Fruit fly (Drosophila melanogaster): ENCODE data around the gene CG10366.
A peak's percentile ranks its signal among the peaks of the same experiment; 100 is the strongest.

The CG10366 gene

dm6 chr2L:19543010-19543564 lies 40.9 kb upstream of the CG10366 start (continued):
- peak; percentile 5 for TF ChIP-seq CG2678 (tag; optimal IDR thresholded peaks at IDR 0.05)
- peak; percentile 34 for TF ChIP-seq Med (GFP tag)
- 0 out of 3 replicates have a peak, but pooled peaks have one; percentile 5 for TF ChIP-seq row (GFP tag; IDR thresholded peaks at IDR 0.05)
- peak; percentile 3 for TF ChIP-seq PHDP (tag; optimal IDR thresholded peaks at IDR 0.05)
- TF ChIP-seq C15 (GFP tag; IDR thresholded peaks at IDR 0.05), result no peak
- TF ChIP-seq sisA (GFP tag; IDR thresholded peaks at IDR 0.05), result no peak
- peak; percentile 60 for TF ChIP-seq CG15479 (GFP tag; optimal IDR thresholded peaks at IDR 0.05)
- TF ChIP-seq grau (tag; optimal IDR thresholded peaks at IDR 0.05), result peak; percentile 11
- TF ChIP-seq eve (GFP tag; optimal IDR thresholded peaks at IDR 0.05), result peak in 1 of 2 experiments; percentile 63

dm6 chr2L:19546869-19547710 lies 36.9 kb upstream of the CG10366 start, which contains the start of gene CG10337:
TSS of gene CG10337 (minus strand) at chr2L:19546959.
- TF ChIP-seq inv (GFP tag; IDR thresholded peaks at IDR 0.05; ENCODE audit: partially characterized antibody), result no peak
- TF ChIP-seq ase (GFP tag; IDR thresholded peaks at IDR 0.05), result no peak
- TF ChIP-seq CG33557 (GFP tag; optimal IDR thresholded peaks at IDR 0.05), result no peak
- peak; percentile 25 for TF ChIP-seq mam (GFP tag; optimal IDR thresholded peaks at IDR 0.05)
- no peak for TF ChIP-seq bbx (GFP tag; IDR thresholded peaks at IDR 0.05; ENCODE audit: partially characterized antibody)
- no peak for TF ChIP-seq dan (GFP tag; IDR thresholded peaks at IDR 0.05)
- peak; percentile 43; the same call in 1 of the 2 replicates for TF ChIP-seq CG8765 (GFP tag; IDR thresholded peaks at IDR 0.05)
- no peak for TF ChIP-seq CG8359 (GFP tag; optimal IDR thresholded peaks at IDR 0.05; ENCODE audit: borderline replicate concordance)
- no peak for TF ChIP-seq run (tag; optimal IDR thresholded peaks at IDR 0.05)
- no peak for TF ChIP-seq Hey (tag; optimal IDR thresholded peaks at IDR 0.05)
- TF ChIP-seq aop (GFP tag; IDR thresholded peaks at IDR 0.05), result no peak
- TF ChIP-seq Ptx1 (GFP tag; IDR thresholded peaks at IDR 0.05), result peak; percentile 25; the same call in 1 of the 2 replicates
- TF ChIP-seq yki (optimal IDR thresholded peaks at IDR 0.05), result no peak
- no peak for TF ChIP-seq NC2α (GFP tag; optimal IDR thresholded peaks at IDR 0.05)
- TF ChIP-seq tx (GFP tag; optimal IDR thresholded peaks at IDR 0.05), result peak; percentile 39
- TF ChIP-seq CG2712 (tag; optimal IDR thresholded peaks at IDR 0.05), result peak; percentile 28
- peak; percentile 22 for TF ChIP-seq Vsx1 (GFP tag; optimal IDR thresholded peaks at IDR 0.05)
- peak; percentile 27 for TF ChIP-seq oc (tag; optimal IDR thresholded peaks at IDR 0.05)
- TF ChIP-seq Dfd (GFP tag; optimal IDR thresholded peaks at IDR 0.05), result no peak
- TF ChIP-seq phol (tag; optimal IDR thresholded peaks at IDR 0.05), result peak; percentile 29
- TF ChIP-seq CG1792 (GFP tag; optimal IDR thresholded peaks at IDR 0.05), result no peak
- no peak for TF ChIP-seq Gug (GFP tag; IDR thresholded peaks at IDR 0.05)
- TF ChIP-seq gcm (GFP tag; optimal IDR thresholded peaks at IDR 0.05), result peak; percentile 5
- TF ChIP-seq CG3163 (GFP tag; optimal IDR thresholded peaks at IDR 0.05), result no peak
- TF ChIP-seq Dip3 (GFP tag; optimal IDR thresholded peaks at IDR 0.05), result no peak
- no peak for TF ChIP-seq Drgx (GFP tag; IDR thresholded peaks at IDR 0.05)
- no peak for TF ChIP-seq CG5245 (GFP tag; optimal IDR thresholded peaks at IDR 0.05)
- no peak for TF ChIP-seq emc (GFP tag; optimal IDR thresholded peaks at IDR 0.05)
- peak; percentile 55 for TF ChIP-seq unpg (GFP tag; optimal IDR thresholded peaks at IDR 0.05)
- TF ChIP-seq CG1832 (GFP tag; optimal IDR thresholded peaks at IDR 0.05), result no peak
- TF ChIP-seq cwo (GFP tag; optimal IDR thresholded peaks at IDR 0.05), result peak; percentile 97
- no peak for TF ChIP-seq CG13624 (GFP tag; optimal IDR thresholded peaks at IDR 0.05)
- TF ChIP-seq CG8388 (GFP tag; optimal IDR thresholded peaks at IDR 0.05), result peak; percentile 6
- no peak for TF ChIP-seq Tbp (GFP tag; optimal IDR thresholded peaks at IDR 0.05)
- TF ChIP-seq gfzf (GFP tag; optimal IDR thresholded peaks at IDR 0.05), result no peak
- no peak for TF ChIP-seq tll (GFP tag; optimal IDR thresholded peaks at IDR 0.05)
- no peak for TF ChIP-seq amos (GFP tag; IDR thresholded peaks at IDR 0.05; ENCODE audit: partially characterized antibody)
- TF ChIP-seq CG11398 (GFP tag; optimal IDR thresholded peaks at IDR 0.05), result peak; percentile 31
- TF ChIP-seq CG8924 (tag; optimal IDR thresholded peaks at IDR 0.05), result peak; percentile 58

All from whole organism, embryonic.